Fruit fly (Drosophila melanogaster) whole organism, wandering third instar larva: ENCODE data around the gene CG14074.

Experiments
- Hr78 ChIP-seq: fragments of >200 bp; optimal IDR thresholded peaks from 2 replicates; lab custom pipeline; 2017; ENCODE audit warnings: missing biosample characterization, missing genetic modification characterization
- Sp1 ChIP-seq: fragments of 200-800 bp; sonication (Bioruptor generic); optimal IDR thresholded peaks from 3 replicates; lab custom pipeline; 2019; ENCODE audit warnings: missing biosample characterization, mild to moderate bottlenecking, missing genetic modification characterization, moderate library complexity
- tai ChIP-seq: sonication (Bioruptor generic); optimal IDR thresholded peaks from 2 replicates; lab custom pipeline; 2016; ENCODE audit warnings: missing biosample characterization, missing genetic modification characterization
- woc ChIP-seq: sonication (Bioruptor generic); optimal IDR thresholded peaks from 2 replicates; lab custom pipeline; 2016; ENCODE audit warnings: missing biosample characterization, mild to moderate bottlenecking, missing genetic modification characterization

- TF ChIP-seq tai (GFP tag; lab: Kevin White, UChicago): no peak
- no peak for TF ChIP-seq woc (GFP tag; lab: Kevin White, UChicago)
- TF ChIP-seq Sp1 (GFP tag; lab: Kevin White, UChicago): no peak
- no peak for TF ChIP-seq Hr78 (GFP tag; lab: Kevin White, UChicago)
Measured at dm6 chr3L:18872440-18872839, 6.4 kb downstream of the CG14074 start, which contains the start of the genes Rad9 and Uggt.
